Fruit fly (Drosophila melanogaster) whole organism, prepupa: Measurements from ENCODE around the gene CG6927.

Source experiments
- Blimp-1 ChIP-seq: fragments of 200-800 bp; sonication (Bioruptor generic); optimal IDR thresholded peaks from 3 replicates; lab custom pipeline; 2017; ENCODE audit warnings: missing biosample characterization, missing genetic modification characterization, mild to moderate bottlenecking, moderate library complexity, missing genetic modification reagents
- CG11762 ChIP-seq: fragments of 200-800 bp; sonication (Bioruptor generic); optimal IDR thresholded peaks from 3 replicates; lab custom pipeline; 2016; ENCODE audit warnings: missing biosample characterization, missing genetic modification characterization; ENCODE audit not compliant: insufficient read depth
- CG11902 ChIP-seq: fragments of 200-800 bp; sonication (Bioruptor generic); optimal IDR thresholded peaks from 3 replicates; lab custom pipeline; 2016; ENCODE audit warnings: missing biosample characterization, missing genetic modification characterization
- CG15336 ChIP-seq: fragments of 200-800 bp; sonication (Bioruptor generic); IDR thresholded peaks from 2 replicates; pipeline ENCODE4 v1.3.6; 2022; ENCODE audit warnings: missing biosample characterization, missing genetic modification characterization
- CG1621 ChIP-seq: fragments of 200-800 bp; sonication (Bioruptor generic); optimal IDR thresholded peaks from 3 replicates; lab custom pipeline; 2018; ENCODE audit warnings: missing biosample characterization, mild to moderate bottlenecking, missing genetic modification characterization
- CG16779 ChIP-seq: fragments of 200-800 bp; sonication (Bioruptor generic); optimal IDR thresholded peaks from 3 replicates; lab custom pipeline; 2017; ENCODE audit warnings: missing biosample characterization, mild to moderate bottlenecking, missing genetic modification characterization
- CG31627 ChIP-seq: fragments of 200-800 bp; sonication (Bioruptor generic); optimal IDR thresholded peaks from 3 replicates; lab custom pipeline; 2016; ENCODE audit warnings: missing biosample characterization, missing genetic modification characterization
- CG32006 ChIP-seq: fragments of 200-800 bp; sonication (Bioruptor generic); optimal IDR thresholded peaks from 3 replicates; lab custom pipeline; 2017; ENCODE audit warnings: missing biosample characterization, mild to moderate bottlenecking, missing genetic modification characterization
- CG34406 ChIP-seq: fragments of 200-800 bp; sonication (Bioruptor generic); optimal IDR thresholded peaks from 3 replicates; lab custom pipeline; 2016; ENCODE audit warnings: missing biosample characterization, missing genetic modification characterization
- CG3919 ChIP-seq: fragments of 200-800 bp; sonication (Bioruptor generic); optimal IDR thresholded peaks from 3 replicates; lab custom pipeline; 2016; ENCODE audit warnings: missing biosample characterization, missing genetic modification characterization
- CG6276 ChIP-seq: fragments of 200-800 bp; sonication (Bioruptor generic); optimal IDR thresholded peaks from 2 replicates; lab custom pipeline; 2017; ENCODE audit warnings: missing biosample characterization, mild to moderate bottlenecking, missing genetic modification characterization
- CG6792 ChIP-seq: fragments of 200-800 bp; sonication (Bioruptor generic); optimal IDR thresholded peaks from 3 replicates; lab custom pipeline; 2016; ENCODE audit warnings: missing biosample characterization, missing genetic modification characterization
- CG6854 ChIP-seq: fragments of 200-800 bp; sonication (Bioruptor generic); optimal IDR thresholded peaks from 2 replicates; lab custom pipeline; 2017; ENCODE audit warnings: missing biosample characterization, mild to moderate bottlenecking, missing genetic modification characterization
- CG8119 ChIP-seq: fragments of 200-800 bp; sonication (Bioruptor generic); IDR thresholded peaks from 3 replicates; pipeline ENCODE4 v1.3.6; 2022; ENCODE audit warnings: missing biosample characterization, missing genetic modification characterization
- CG8319 ChIP-seq: fragments of 200-800 bp; sonication (Bioruptor generic); optimal IDR thresholded peaks from 3 replicates; lab custom pipeline; 2016; ENCODE audit warnings: missing biosample characterization, missing genetic modification characterization
- CG8632 ChIP-seq: fragments of 200-800 bp; sonication (Bioruptor generic); optimal IDR thresholded peaks from 3 replicates; lab custom pipeline; 2016; ENCODE audit warnings: missing biosample characterization, missing genetic modification characterization
- Eip75B ChIP-seq: fragments of 200-800 bp; sonication (Bioruptor generic); optimal IDR thresholded peaks from 3 replicates; lab custom pipeline; 2016; ENCODE audit warnings: missing biosample characterization, missing genetic modification characterization
- Eip78C ChIP-seq: fragments of 200-800 bp; sonication (Bioruptor generic); peaks from one replicate; lab custom pipeline; 2016; ENCODE audit warnings: missing biosample characterization, missing genetic modification characterization
- Eip93F ChIP-seq: fragments of 200-800 bp; sonication (Bioruptor generic); optimal IDR thresholded peaks from 2 replicates; lab custom pipeline; 2016; ENCODE audit warnings: missing biosample characterization, mild to moderate bottlenecking, missing genetic modification characterization
- Ets21C ChIP-seq: fragments of 200-800 bp; sonication (Bioruptor generic); optimal IDR thresholded peaks from 3 replicates; lab custom pipeline; 2016; ENCODE audit warnings: missing biosample characterization, missing genetic modification characterization
- Gug ChIP-seq: fragments of 200-800 bp; sonication (Bioruptor generic); IDR thresholded peaks from 2 replicates; pipeline ENCODE4 v1.3.6; 2022; ENCODE audit warnings: missing biosample characterization, missing genetic modification characterization
- Hr38 ChIP-seq: sonication (Bioruptor generic); optimal IDR thresholded peaks from 2 replicates; lab custom pipeline; 2016; ENCODE audit warnings: missing biosample characterization, missing genetic modification characterization
- Hr39 ChIP-seq: fragments of 200-800 bp; sonication (Bioruptor generic); optimal IDR thresholded peaks from 2 replicates; lab custom pipeline; 2016; ENCODE audit warnings: missing biosample characterization, missing genetic modification characterization
- Hr4 ChIP-seq: fragments of 200-800 bp; sonication (Bioruptor generic); optimal IDR thresholded peaks from 3 replicates; lab custom pipeline; 2016; ENCODE audit warnings: missing biosample characterization, missing genetic modification characterization
- Lpt ChIP-seq: fragments of 200-800 bp; sonication (Bioruptor generic); optimal IDR thresholded peaks from 3 replicates; lab custom pipeline; 2016; ENCODE audit warnings: missing biosample characterization, missing genetic modification characterization
- OdsH ChIP-seq: fragments of 200-800 bp; sonication (Bioruptor generic); optimal IDR thresholded peaks from 3 replicates; lab custom pipeline; 2016; ENCODE audit warnings: missing biosample characterization, missing genetic modification characterization
- Smox ChIP-seq: fragments of 200-800 bp; sonication (Bioruptor generic); optimal IDR thresholded peaks from 3 replicates; lab custom pipeline; 2016; ENCODE audit warnings: missing biosample characterization, missing genetic modification characterization
- Sox102F ChIP-seq: fragments of 200-800 bp; sonication (Bioruptor generic); optimal IDR thresholded peaks from 2 replicates; lab custom pipeline; 2016; ENCODE audit warnings: missing biosample characterization, mild to moderate bottlenecking, missing genetic modification characterization
- Sox14 ChIP-seq: fragments of 200-800 bp; sonication (Bioruptor generic); optimal IDR thresholded peaks from 3 replicates; lab custom pipeline; 2016; ENCODE audit warnings: missing biosample characterization, missing genetic modification characterization
- achi ChIP-seq: fragments of 200-800 bp; sonication (Bioruptor generic); optimal IDR thresholded peaks from 3 replicates; lab custom pipeline; 2016; ENCODE audit warnings: missing biosample characterization, missing genetic modification characterization
- acj6 ChIP-seq: fragments of 200-800 bp; sonication (Bioruptor generic); optimal IDR thresholded peaks from 3 replicates; lab custom pipeline; 2016; ENCODE audit warnings: missing biosample characterization, missing genetic modification characterization
- dac ChIP-seq: fragments of 200-800 bp; sonication (Bioruptor generic); optimal IDR thresholded peaks from 2 replicates; lab custom pipeline; 2017; ENCODE audit warnings: missing biosample characterization, mild to moderate bottlenecking, missing genetic modification characterization
- dsx ChIP-seq: fragments of 200-800 bp; optimal IDR thresholded peaks from 3 replicates; lab custom pipeline; 2019; ENCODE audit warnings: missing biosample characterization, mild to moderate bottlenecking, missing genetic modification characterization, moderate library complexity; ENCODE audit not compliant: poor library complexity, severe bottlenecking
- esn ChIP-seq: fragments of 200-800 bp; sonication (Bioruptor generic); optimal IDR thresholded peaks from 2 replicates; lab custom pipeline; 2016; ENCODE audit warnings: missing biosample characterization, mild to moderate bottlenecking, missing genetic modification characterization, moderate library complexity
- fd59A ChIP-seq: fragments of 200-800 bp; sonication (Bioruptor generic); optimal IDR thresholded peaks from 2 replicates; lab custom pipeline; 2017; ENCODE audit warnings: missing biosample characterization, mild to moderate bottlenecking, missing genetic modification characterization, missing genetic modification reagents
- fkh ChIP-seq: fragments of 200-800 bp; sonication (Bioruptor generic); optimal IDR thresholded peaks from 3 replicates; lab custom pipeline; 2017; ENCODE audit warnings: missing biosample characterization, mild to moderate bottlenecking, missing genetic modification characterization, moderate library complexity
- lz ChIP-seq: fragments of 200-800 bp; sonication (Bioruptor generic); optimal IDR thresholded peaks from 3 replicates; lab custom pipeline; 2016; ENCODE audit warnings: missing biosample characterization, missing genetic modification characterization
- net ChIP-seq: fragments of 200-800 bp; sonication (Bioruptor generic); optimal IDR thresholded peaks from 3 replicates; lab custom pipeline; 2016; ENCODE audit warnings: missing biosample characterization, missing genetic modification characterization
- pdm3 ChIP-seq: fragments of 200-800 bp; sonication (Bioruptor generic); optimal IDR thresholded peaks from 3 replicates; lab custom pipeline; 2016; ENCODE audit warnings: missing biosample characterization, missing genetic modification characterization
- salr ChIP-seq, 2 experiments: fragments of 200-800 bp; sonication (Bioruptor generic); optimal IDR thresholded peaks; 3 replicates each; lab custom pipeline; 2016 to 2018; ENCODE audit warnings: missing biosample characterization in 2 of 2, missing genetic modification characterization in 2 of 2, mild to moderate bottlenecking in 1 of 2
- spab ChIP-seq: fragments of 200-800 bp; sonication (Bioruptor generic); optimal IDR thresholded peaks from 2 replicates; lab custom pipeline; 2017; ENCODE audit warnings: missing biosample characterization, mild to moderate bottlenecking, missing genetic modification characterization, missing genetic modification reagents
- ss ChIP-seq, 2 experiments: fragments of 200-800 bp; sonication (Bioruptor generic); optimal IDR thresholded peaks; 2 replicates in 1 of 2; 3 replicates in 1 of 2; lab custom pipeline; 2017 to 2018; ENCODE audit warnings: mild to moderate bottlenecking in 2 of 2, missing biosample characterization in 2 of 2, missing genetic modification characterization in 2 of 2, moderate library complexity in 1 of 2
- svp ChIP-seq: fragments of 200-800 bp; sonication (Bioruptor generic); peaks from one replicate; lab custom pipeline; 2016; ENCODE audit warnings: missing biosample characterization, missing genetic modification characterization
- topi ChIP-seq: fragments of 200-800 bp; sonication (Bioruptor generic); optimal IDR thresholded peaks from 3 replicates; lab custom pipeline; 2016; ENCODE audit warnings: missing biosample characterization, missing genetic modification characterization

Gene CG6927

DNA sequence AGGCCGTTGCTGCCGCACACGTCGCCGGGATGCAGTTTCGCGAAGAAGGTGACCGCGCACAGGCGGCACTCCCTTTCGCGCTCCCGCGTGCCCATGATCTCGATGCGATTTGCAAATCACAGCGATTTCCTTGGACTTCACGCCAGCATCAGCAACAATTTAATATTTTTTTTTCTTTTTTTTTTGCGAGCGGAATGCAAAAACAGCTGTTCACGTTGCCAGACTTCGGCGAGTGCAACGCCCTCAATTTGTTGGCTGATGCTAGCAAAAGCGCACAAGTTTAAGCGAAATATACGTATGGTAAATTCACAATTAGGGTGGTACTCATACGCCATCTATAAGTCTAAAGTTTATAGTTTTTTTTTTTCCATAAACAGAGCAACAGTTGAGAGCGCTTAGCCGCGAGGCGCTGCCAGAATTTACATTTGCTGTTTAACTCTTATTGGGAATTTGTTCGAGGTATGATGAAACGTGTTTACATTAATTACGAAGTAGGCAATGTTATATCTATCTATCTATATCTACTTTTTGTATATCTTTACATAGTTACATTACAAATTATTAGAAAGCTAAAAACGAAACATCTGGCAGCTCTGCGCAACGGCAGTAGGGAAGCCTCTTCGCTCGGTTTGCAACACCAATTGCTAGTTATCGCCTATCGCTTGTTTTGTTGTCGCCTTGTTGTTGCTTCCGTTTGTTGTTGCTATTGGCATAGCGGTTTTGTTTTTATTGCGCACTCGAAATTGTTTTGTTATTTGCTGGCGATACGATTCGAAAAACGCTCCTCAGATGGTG lies 11.7 kb downstream of the CG6927 start, which contains the start of the genes CG4041 and Hgsnat (continued):
- TF ChIP-seq acj6 (GFP tag; lab: Kevin White, UChicago) (peak; percentile 37), CG31627 (peak; percentile 34), CG8119 (GFP tag; lab: Robert Waterston, UW) (no peak), Hr38 (GFP tag; lab: Kevin White, UChicago) (no peak), CG32006 (GFP tag; lab: Kevin White, UChicago) (no peak), CG3919 (GFP tag; lab: Kevin White, UChicago) (no peak), CG15336 (no peak), spab (GFP tag; lab: Kevin White, UChicago) (no peak), Blimp-1 (GFP tag; lab: Kevin White, UChicago) (no peak), Ets21C (GFP tag; lab: Kevin White, UChicago) (no peak), topi (GFP tag; lab: Kevin White, UChicago) (peak; percentile 37), pdm3 (GFP tag; lab: Kevin White, UChicago) (peak; percentile 48), Eip75B (peak; percentile 33), achi (GFP tag; lab: Kevin White, UChicago) (peak; percentile 43), Hr39 (peak; percentile 35)

- TF ChIP-seq Eip75B (peak; percentile 86), svp (peak; percentile 91), CG6792 (peak; percentile 82), CG31627 (peak; percentile 63), Hr4 (GFP tag; lab: Kevin White, UChicago) (peak; percentile 89), fd59A (GFP tag; lab: Kevin White, UChicago) (peak; percentile 72), CG32006 (GFP tag; lab: Kevin White, UChicago) (peak; percentile 90), net (peak; percentile 88), Smox (GFP tag; lab: Kevin White, UChicago) (peak; percentile 48), CG34406 (GFP tag; lab: Kevin White, UChicago) (peak; percentile 74), CG6276 (GFP tag; lab: Kevin White, UChicago) (peak; percentile 81), ss (GFP tag; optimal IDR thresholded peaks at IDR 0.05; lab: Kevin White, UChicago) (peak; percentile 59 to 81), Gug (peak; percentile 89), lz (GFP tag; lab: Kevin White, UChicago) (peak; percentile 45), salr (GFP tag; optimal IDR thresholded peaks at IDR 0.05; lab: Kevin White, UChicago) (peak; percentile 72 to 79), CG8632 (GFP tag; lab: Kevin White, UChicago) (peak; percentile 81), CG11902 (GFP tag; lab: Kevin White, UChicago) (peak; percentile 85), dac (peak; percentile 81), esn (peak; percentile 58), CG16779 (tag; lab: Kevin White, UChicago) (peak; percentile 62), CG11762 (peak; percentile 79), CG1621 (tag; lab: Kevin White, UChicago) (peak; percentile 80), Blimp-1 (GFP tag; lab: Kevin White, UChicago) (peak; percentile 77), Sox102F (GFP tag; lab: Kevin White, UChicago) (peak; percentile 51), Ets21C (GFP tag; lab: Kevin White, UChicago) (peak; percentile 32), CG8319 (GFP tag; lab: Kevin White, UChicago) (peak; percentile 84), topi (GFP tag; lab: Kevin White, UChicago) (peak; percentile 58), achi (GFP tag; lab: Kevin White, UChicago) (peak; percentile 82), dsx (peak; percentile 79), Lpt (peak; percentile 78), OdsH (GFP tag; lab: Kevin White, UChicago) (peak; percentile 88), Eip93F (no peak), CG8119 (GFP tag; lab: Robert Waterston, UW) (peak; percentile 85), CG6854 (GFP tag; lab: Kevin White, UChicago) (no peak), Hr38 (GFP tag; lab: Kevin White, UChicago) (no peak), Eip78C (GFP tag; lab: Kevin White, UChicago) (peak; percentile 92), Sox14 (GFP tag; lab: Kevin White, UChicago) (peak; percentile 75), acj6 (GFP tag; lab: Kevin White, UChicago) (peak; percentile 86), Hr39 (peak; percentile 63), fkh (GFP tag; lab: Kevin White, UChicago) (no peak)
Measured at dm6 chrX:4919040-4919881, 12.6 kb downstream of the CG6927 start.
